Fruit fly (Drosophila melanogaster) whole organism, prepupa: ENCODE results near the gene CG32148.

Source experiments
- Blimp-1 ChIP-seq: fragments of 200-800 bp; sonication (Bioruptor generic); optimal IDR thresholded peaks from 3 replicates; lab custom pipeline; 2017; ENCODE audit warnings: missing biosample characterization, missing genetic modification characterization, mild to moderate bottlenecking, moderate library complexity, missing genetic modification reagents
- CG10669 ChIP-seq: fragments of 200-800 bp; sonication (Bioruptor generic); optimal IDR thresholded peaks from 3 replicates; lab custom pipeline; 2018; ENCODE audit warnings: missing biosample characterization, mild to moderate bottlenecking, missing genetic modification characterization, moderate library complexity
- CG11762 ChIP-seq: fragments of 200-800 bp; sonication (Bioruptor generic); optimal IDR thresholded peaks from 3 replicates; lab custom pipeline; 2016; ENCODE audit warnings: missing biosample characterization, missing genetic modification characterization; ENCODE audit not compliant: insufficient read depth
- CG11902 ChIP-seq: fragments of 200-800 bp; sonication (Bioruptor generic); optimal IDR thresholded peaks from 3 replicates; lab custom pipeline; 2016; ENCODE audit warnings: missing biosample characterization, missing genetic modification characterization
- CG15336 ChIP-seq: fragments of 200-800 bp; sonication (Bioruptor generic); IDR thresholded peaks from 2 replicates; pipeline ENCODE4 v1.3.6; 2022; ENCODE audit warnings: missing biosample characterization, missing genetic modification characterization
- CG16779 ChIP-seq: fragments of 200-800 bp; sonication (Bioruptor generic); optimal IDR thresholded peaks from 3 replicates; lab custom pipeline; 2017; ENCODE audit warnings: missing biosample characterization, mild to moderate bottlenecking, missing genetic modification characterization
- CG3032 ChIP-seq: fragments of 200-800 bp; optimal IDR thresholded peaks from 2 replicates; lab custom pipeline; 2019; ENCODE audit warnings: missing biosample characterization, mild to moderate bottlenecking, missing genetic modification characterization, moderate library complexity
- CG32006 ChIP-seq: fragments of 200-800 bp; sonication (Bioruptor generic); optimal IDR thresholded peaks from 3 replicates; lab custom pipeline; 2017; ENCODE audit warnings: missing biosample characterization, mild to moderate bottlenecking, missing genetic modification characterization
- CG34406 ChIP-seq: fragments of 200-800 bp; sonication (Bioruptor generic); optimal IDR thresholded peaks from 3 replicates; lab custom pipeline; 2016; ENCODE audit warnings: missing biosample characterization, missing genetic modification characterization
- CG3919 ChIP-seq: fragments of 200-800 bp; sonication (Bioruptor generic); optimal IDR thresholded peaks from 3 replicates; lab custom pipeline; 2016; ENCODE audit warnings: missing biosample characterization, missing genetic modification characterization
- CG4318 ChIP-seq: fragments of 200-800 bp; sonication (Bioruptor generic); optimal IDR thresholded peaks from 3 replicates; lab custom pipeline; 2017; ENCODE audit warnings: missing biosample characterization, mild to moderate bottlenecking, missing genetic modification characterization
- CG6163 ChIP-seq: fragments of 200-800 bp; sonication (Bioruptor generic); IDR thresholded peaks from 3 replicates; pipeline ENCODE4 v1.3.6; 2022; ENCODE audit warnings: missing biosample characterization, missing genetic modification characterization
- CG6792 ChIP-seq: fragments of 200-800 bp; sonication (Bioruptor generic); optimal IDR thresholded peaks from 3 replicates; lab custom pipeline; 2016; ENCODE audit warnings: missing biosample characterization, missing genetic modification characterization
- CG6808 ChIP-seq: fragments of 200-800 bp; sonication (Bioruptor generic); optimal IDR thresholded peaks from 3 replicates; lab custom pipeline; 2017; ENCODE audit warnings: missing biosample characterization, missing genetic modification characterization, mild to moderate bottlenecking, moderate library complexity, missing genetic modification reagents
- CG6854 ChIP-seq: fragments of 200-800 bp; sonication (Bioruptor generic); optimal IDR thresholded peaks from 2 replicates; lab custom pipeline; 2017; ENCODE audit warnings: missing biosample characterization, mild to moderate bottlenecking, missing genetic modification characterization
- CG8119 ChIP-seq: fragments of 200-800 bp; sonication (Bioruptor generic); IDR thresholded peaks from 3 replicates; pipeline ENCODE4 v1.3.6; 2022; ENCODE audit warnings: missing biosample characterization, missing genetic modification characterization
- CG8319 ChIP-seq: fragments of 200-800 bp; sonication (Bioruptor generic); optimal IDR thresholded peaks from 3 replicates; lab custom pipeline; 2016; ENCODE audit warnings: missing biosample characterization, missing genetic modification characterization
- CG9139 ChIP-seq: fragments of 200-800 bp; sonication (Bioruptor generic); optimal IDR thresholded peaks from 3 replicates; lab custom pipeline; 2017; ENCODE audit warnings: missing biosample characterization, mild to moderate bottlenecking, missing genetic modification characterization
- Eip75B ChIP-seq: fragments of 200-800 bp; sonication (Bioruptor generic); optimal IDR thresholded peaks from 3 replicates; lab custom pipeline; 2016; ENCODE audit warnings: missing biosample characterization, missing genetic modification characterization
- Eip93F ChIP-seq: fragments of 200-800 bp; sonication (Bioruptor generic); optimal IDR thresholded peaks from 2 replicates; lab custom pipeline; 2016; ENCODE audit warnings: missing biosample characterization, mild to moderate bottlenecking, missing genetic modification characterization
- Ets21C ChIP-seq: fragments of 200-800 bp; sonication (Bioruptor generic); optimal IDR thresholded peaks from 3 replicates; lab custom pipeline; 2016; ENCODE audit warnings: missing biosample characterization, missing genetic modification characterization
- Ets96B ChIP-seq: fragments of 200-800 bp; optimal IDR thresholded peaks from 2 replicates; lab custom pipeline; 2019; ENCODE audit warnings: missing biosample characterization, mild to moderate bottlenecking, missing genetic modification characterization, moderate library complexity
- Gug ChIP-seq: fragments of 200-800 bp; sonication (Bioruptor generic); IDR thresholded peaks from 2 replicates; pipeline ENCODE4 v1.3.6; 2022; ENCODE audit warnings: missing biosample characterization, missing genetic modification characterization
- Hr38 ChIP-seq: sonication (Bioruptor generic); optimal IDR thresholded peaks from 2 replicates; lab custom pipeline; 2016; ENCODE audit warnings: missing biosample characterization, missing genetic modification characterization
- Hr39 ChIP-seq: fragments of 200-800 bp; sonication (Bioruptor generic); optimal IDR thresholded peaks from 2 replicates; lab custom pipeline; 2016; ENCODE audit warnings: missing biosample characterization, missing genetic modification characterization
- Hr4 ChIP-seq: fragments of 200-800 bp; sonication (Bioruptor generic); optimal IDR thresholded peaks from 3 replicates; lab custom pipeline; 2016; ENCODE audit warnings: missing biosample characterization, missing genetic modification characterization
- Met ChIP-seq: fragments of 200-800 bp; sonication (Bioruptor generic); optimal IDR thresholded peaks from 3 replicates; lab custom pipeline; 2016; ENCODE audit warnings: missing biosample characterization, missing genetic modification characterization
- OdsH ChIP-seq: fragments of 200-800 bp; sonication (Bioruptor generic); optimal IDR thresholded peaks from 3 replicates; lab custom pipeline; 2016; ENCODE audit warnings: missing biosample characterization, missing genetic modification characterization
- Smox ChIP-seq: fragments of 200-800 bp; sonication (Bioruptor generic); optimal IDR thresholded peaks from 3 replicates; lab custom pipeline; 2016; ENCODE audit warnings: missing biosample characterization, missing genetic modification characterization
- Sox14 ChIP-seq: fragments of 200-800 bp; sonication (Bioruptor generic); optimal IDR thresholded peaks from 3 replicates; lab custom pipeline; 2016; ENCODE audit warnings: missing biosample characterization, missing genetic modification characterization
- Sox15 ChIP-seq: fragments of 200-800 bp; sonication (Bioruptor generic); optimal IDR thresholded peaks from 3 replicates; lab custom pipeline; 2016; ENCODE audit warnings: missing biosample characterization, missing genetic modification characterization
- achi ChIP-seq: fragments of 200-800 bp; sonication (Bioruptor generic); optimal IDR thresholded peaks from 3 replicates; lab custom pipeline; 2016; ENCODE audit warnings: missing biosample characterization, missing genetic modification characterization
- acj6 ChIP-seq: fragments of 200-800 bp; sonication (Bioruptor generic); optimal IDR thresholded peaks from 3 replicates; lab custom pipeline; 2016; ENCODE audit warnings: missing biosample characterization, missing genetic modification characterization
- cyc ChIP-seq: fragments of 200-800 bp; sonication (Bioruptor generic); optimal IDR thresholded peaks from 3 replicates; lab custom pipeline; 2016; ENCODE audit warnings: missing biosample characterization, missing genetic modification characterization
- dac ChIP-seq: fragments of 200-800 bp; sonication (Bioruptor generic); optimal IDR thresholded peaks from 2 replicates; lab custom pipeline; 2017; ENCODE audit warnings: missing biosample characterization, mild to moderate bottlenecking, missing genetic modification characterization
- dsx ChIP-seq: fragments of 200-800 bp; optimal IDR thresholded peaks from 3 replicates; lab custom pipeline; 2019; ENCODE audit warnings: missing biosample characterization, mild to moderate bottlenecking, missing genetic modification characterization, moderate library complexity; ENCODE audit not compliant: poor library complexity, severe bottlenecking
- eg ChIP-seq: fragments of 200-800 bp; sonication (Bioruptor generic); IDR thresholded peaks from 3 replicates; pipeline ENCODE4 v1.3.6; 2022; ENCODE audit warnings: missing biosample characterization, missing genetic modification characterization
- fd59A ChIP-seq: fragments of 200-800 bp; sonication (Bioruptor generic); optimal IDR thresholded peaks from 2 replicates; lab custom pipeline; 2017; ENCODE audit warnings: missing biosample characterization, mild to moderate bottlenecking, missing genetic modification characterization, missing genetic modification reagents
- fd85E ChIP-seq: fragments of 200-800 bp; sonication (Bioruptor generic); optimal IDR thresholded peaks from 3 replicates; lab custom pipeline; 2016; ENCODE audit warnings: missing biosample characterization, missing genetic modification characterization
- fkh ChIP-seq: fragments of 200-800 bp; sonication (Bioruptor generic); optimal IDR thresholded peaks from 3 replicates; lab custom pipeline; 2017; ENCODE audit warnings: missing biosample characterization, mild to moderate bottlenecking, missing genetic modification characterization, moderate library complexity
- lz ChIP-seq: fragments of 200-800 bp; sonication (Bioruptor generic); optimal IDR thresholded peaks from 3 replicates; lab custom pipeline; 2016; ENCODE audit warnings: missing biosample characterization, missing genetic modification characterization
- net ChIP-seq: fragments of 200-800 bp; sonication (Bioruptor generic); optimal IDR thresholded peaks from 3 replicates; lab custom pipeline; 2016; ENCODE audit warnings: missing biosample characterization, missing genetic modification characterization
- pdm3 ChIP-seq: fragments of 200-800 bp; sonication (Bioruptor generic); optimal IDR thresholded peaks from 3 replicates; lab custom pipeline; 2016; ENCODE audit warnings: missing biosample characterization, missing genetic modification characterization
- spab ChIP-seq: fragments of 200-800 bp; sonication (Bioruptor generic); optimal IDR thresholded peaks from 2 replicates; lab custom pipeline; 2017; ENCODE audit warnings: missing biosample characterization, mild to moderate bottlenecking, missing genetic modification characterization, missing genetic modification reagents
- ss ChIP-seq, 2 experiments: fragments of 200-800 bp; sonication (Bioruptor generic); optimal IDR thresholded peaks; 2 replicates in 1 of 2; 3 replicates in 1 of 2; lab custom pipeline; 2017 to 2018; ENCODE audit warnings: mild to moderate bottlenecking in 2 of 2, missing biosample characterization in 2 of 2, missing genetic modification characterization in 2 of 2, moderate library complexity in 1 of 2
- svp ChIP-seq: fragments of 200-800 bp; sonication (Bioruptor generic); peaks from one replicate; lab custom pipeline; 2016; ENCODE audit warnings: missing biosample characterization, missing genetic modification characterization
- topi ChIP-seq: fragments of 200-800 bp; sonication (Bioruptor generic); optimal IDR thresholded peaks from 3 replicates; lab custom pipeline; 2016; ENCODE audit warnings: missing biosample characterization, missing genetic modification characterization
- vri ChIP-seq: fragments of 200-800 bp; sonication (Bioruptor generic); optimal IDR thresholded peaks from 3 replicates; lab custom pipeline; 2016; ENCODE audit warnings: missing biosample characterization, mild to moderate bottlenecking, missing genetic modification characterization

Gene CG32148

DNA sequence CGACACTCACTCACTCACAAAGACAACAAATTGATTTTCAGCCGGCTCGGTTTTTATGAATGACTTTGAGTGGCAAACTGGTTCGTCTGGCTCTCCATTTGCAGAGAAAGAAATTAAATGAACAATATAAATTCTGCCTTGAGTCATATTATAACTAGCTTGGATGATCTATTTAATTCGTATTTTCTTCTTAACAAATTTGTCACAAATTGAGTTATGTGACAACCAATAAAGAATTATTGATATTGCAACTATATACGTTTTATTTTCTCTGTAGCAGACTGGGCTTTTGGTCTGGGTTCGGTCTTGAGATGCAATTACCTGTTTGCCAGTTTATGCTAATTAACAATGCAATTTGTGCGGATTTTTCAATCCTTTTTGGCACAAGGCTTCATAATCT lies 16.5 kb upstream of the CG32148 start (continued):
- no peak for TF ChIP-seq fd85E
- peak; percentile 80 for TF ChIP-seq Ets96B (tag; lab: Kevin White, UChicago)
- TF ChIP-seq CG8319 (GFP tag; lab: Kevin White, UChicago) = peak; percentile 53
- peak; percentile 63 for TF ChIP-seq CG4318
- TF ChIP-seq CG32006 (GFP tag; lab: Kevin White, UChicago) = peak; percentile 88
- peak; percentile 96 for TF ChIP-seq eg (GFP tag; lab: Robert Waterston, UW)
- TF ChIP-seq cyc (GFP tag; lab: Kevin White, UChicago) = peak; percentile 45
- TF ChIP-seq CG6792 = peak; percentile 88
- TF ChIP-seq Met (GFP tag; lab: Kevin White, UChicago) = peak; percentile 68
- TF ChIP-seq Blimp-1 (GFP tag; lab: Kevin White, UChicago) = no peak
- peak; percentile 76 for TF ChIP-seq dsx (GFP tag; lab: Kevin White, UChicago)
- TF ChIP-seq, all 60 proteins: peak for 54

DNA sequence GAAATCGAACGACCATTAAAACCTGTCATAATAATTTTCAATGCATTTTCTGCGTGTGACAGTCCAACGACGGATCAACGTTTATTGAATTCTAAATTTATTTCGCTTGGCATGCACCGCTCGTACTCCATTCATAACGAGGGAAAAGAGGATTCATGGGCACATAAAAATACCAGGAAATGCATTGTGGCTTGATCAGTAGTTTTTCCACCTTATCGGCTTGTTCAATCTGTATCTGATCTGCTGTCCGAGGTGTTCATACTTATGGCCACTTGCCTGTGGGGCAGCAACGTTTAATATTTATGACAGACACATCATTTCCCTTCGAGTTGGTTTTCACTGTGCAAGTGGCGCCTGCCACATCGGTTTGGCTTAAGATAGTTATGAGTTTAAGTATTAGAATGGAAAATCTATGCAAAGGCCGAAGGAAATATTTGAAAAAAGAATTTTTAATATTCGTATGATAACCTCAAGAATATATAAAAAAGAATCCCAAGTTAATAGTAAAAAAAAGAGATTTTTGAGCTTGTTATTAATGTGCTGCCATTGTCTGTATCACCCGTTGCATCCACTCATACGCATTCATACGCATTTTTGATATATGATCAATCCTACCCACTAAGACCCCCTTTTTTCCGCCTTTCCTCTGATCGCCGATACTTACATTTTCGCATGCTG lies 15.9 kb upstream of the CG32148 start:
- TF ChIP-seq CG11902 (no peak), acj6 (GFP tag; lab: Kevin White, UChicago) (peak; percentile 24), vri (no peak), Sox15 (GFP tag; lab: Kevin White, UChicago) (no peak), spab (GFP tag; lab: Kevin White, UChicago) (peak; percentile 7), CG6163 (peak; percentile 56; the same call in 2 of the 3 replicates), svp (GFP tag; lab: Kevin White, UChicago) (peak; percentile 69), Eip93F (GFP tag; lab: Kevin White, UChicago) (no peak), dsx (GFP tag; lab: Kevin White, UChicago) (peak; percentile 8), net (GFP tag; lab: Kevin White, UChicago) (peak; percentile 6), topi (no peak), Gug (no peak), CG10669 (GFP tag; lab: Kevin White, UChicago) (peak; percentile 16), achi (GFP tag; lab: Kevin White, UChicago) (peak; percentile 54), lz (peak; percentile 18), CG6854 (GFP tag; lab: Kevin White, UChicago) (no peak), Hr39 (GFP tag; lab: Kevin White, UChicago) (no peak), CG4318 (no peak), CG3032 (tag; lab: Kevin White, UChicago) (peak; percentile 21), CG9139 (no peak), Hr38 (GFP tag; lab: Kevin White, UChicago) (no peak), ss (GFP tag; optimal IDR thresholded peaks at IDR 0.05; lab: Kevin White, UChicago) (peak in 1 of 2 experiments; percentile 16), eg (GFP tag; lab: Robert Waterston, UW) (0 out of 3 replicates have a peak, but pooled peaks have one; percentile 30), CG6808 (GFP tag; lab: Kevin White, UChicago) (peak; percentile 15), OdsH (GFP tag; lab: Kevin White, UChicago) (peak; percentile 58), CG11762 (no peak), Eip75B (GFP tag; lab: Kevin White, UChicago) (peak; percentile 28), CG8319 (GFP tag; lab: Kevin White, UChicago) (no peak), CG15336 (peak; percentile 55), pdm3 (GFP tag; lab: Kevin White, UChicago) (peak; percentile 7), Hr4 (GFP tag; lab: Kevin White, UChicago) (peak; percentile 31), Ets96B (tag; lab: Kevin White, UChicago) (peak; percentile 45), CG3919 (no peak), CG34406 (GFP tag; lab: Kevin White, UChicago) (peak; percentile 22), Sox14 (peak; percentile 20), fkh (GFP tag; lab: Kevin White, UChicago) (no peak), fd59A (GFP tag; lab: Kevin White, UChicago) (peak; percentile 25), dac (GFP tag; lab: Kevin White, UChicago) (no peak), CG6792 (peak; percentile 8), Blimp-1 (GFP tag; lab: Kevin White, UChicago) (no peak), CG16779 (tag; lab: Kevin White, UChicago) (no peak), Ets21C (peak; percentile 16), CG8119 (GFP tag; lab: Robert Waterston, UW) (peak; percentile 59), Smox (peak; percentile 18)
